Worm (Caenorhabditis elegans): ENCODE results near the gene pod-1.

- TF ChIP-seq ztf-23 (GFP tag; IDR thresholded peaks at IDR 0.05): no peak
- no peak for TF ChIP-seq ztf-29 (GFP tag; IDR thresholded peaks at IDR 0.05)
- TF ChIP-seq ref-1 (GFP tag; conservative IDR thresholded peaks at IDR 0.05): no peak
- TF ChIP-seq klf-2 (GFP tag; conservative IDR thresholded peaks at IDR 0.05): no peak
- no peak for TF ChIP-seq tab-1 (GFP tag; IDR thresholded peaks at IDR 0.05)
- TF ChIP-seq cog-1 (tag; optimal IDR thresholded peaks at IDR 0.05): no peak
- no peak for TF ChIP-seq med-1 (GFP tag; optimal IDR thresholded peaks at IDR 0.05; ENCODE audit: insufficient read depth)
These were observed 20.7 kb upstream of the pod-1 start for ce11 chrIII:13544593-13544992.
